Worm (Caenorhabditis elegans): ENCODE measurements around the gene ntl-3.

The ntl-3 gene

ce11 chrIII:11836054-11836453 is 10.2 kb downstream of the ntl-3 start (continued):
- TF ChIP-seq dsc-1 (tag; optimal IDR thresholded peaks at IDR 0.05) = peak; percentile 31
- no peak for TF ChIP-seq lin-13 (GFP tag; optimal IDR thresholded peaks at IDR 0.05)
- TF ChIP-seq lin-35 (GFP tag; optimal IDR thresholded peaks at IDR 0.05) = no peak
- TF ChIP-seq ceh-88 (GFP tag; IDR thresholded peaks at IDR 0.05) = no peak
- TF ChIP-seq aha-1 (tag; optimal IDR thresholded peaks at IDR 0.05) = no peak
- no peak for TF ChIP-seq nhr-84 (tag; optimal IDR thresholded peaks at IDR 0.05)
- peak in 1 of 2 experiments; percentile 40 for TF ChIP-seq lsy-2 (tag; optimal IDR thresholded peaks at IDR 0.05)
- no peak for TF ChIP-seq ceh-63 (GFP tag; optimal IDR thresholded peaks at IDR 0.05)
- peak; percentile 55 for TF ChIP-seq nhr-71 (tag; optimal IDR thresholded peaks at IDR 0.05)
- no peak for TF ChIP-seq rnt-1 (tag; optimal IDR thresholded peaks at IDR 0.05)
- TF ChIP-seq unc-86 (tag; optimal IDR thresholded peaks at IDR 0.05) = no peak
- no peak for TF ChIP-seq mab-9 (GFP tag; IDR thresholded peaks at IDR 0.05)
- TF ChIP-seq nhr-47 (tag; optimal IDR thresholded peaks at IDR 0.05) = peak; percentile 17
- TF ChIP-seq lin-39 (tag; optimal IDR thresholded peaks at IDR 0.05) = no peak

DNA sequence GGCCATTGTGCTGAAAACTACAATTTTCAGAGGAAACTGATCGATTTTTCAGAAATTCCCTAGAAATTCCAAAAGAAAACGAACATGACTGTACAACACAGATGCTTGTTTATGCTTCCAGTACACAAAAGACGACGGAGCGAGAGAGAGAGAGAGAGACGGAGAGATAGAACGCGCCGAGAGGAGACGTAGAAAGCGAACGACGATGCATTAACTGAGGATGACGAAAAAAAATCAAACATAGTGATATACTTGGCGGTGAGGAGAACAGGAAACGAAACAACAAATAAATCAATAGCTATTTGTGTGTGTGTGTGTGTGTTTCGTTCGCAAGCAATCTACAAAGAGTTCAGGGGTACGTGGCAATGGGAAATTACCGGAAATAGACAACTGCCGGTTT is 11.5 kb downstream of the ntl-3 start:
- TF ChIP-seq lin-14 (GFP tag; optimal IDR thresholded peaks at IDR 0.05) (peak; percentile 53), mep-1 (tag; optimal IDR thresholded peaks at IDR 0.05) (peak; percentile 15), lsy-2 (tag; optimal IDR thresholded peaks at IDR 0.05) (peak in 1 of 2 experiments; percentile 34), nhr-11 (tag; optimal IDR thresholded peaks at IDR 0.05) (no peak), snu-23 (GFP tag; optimal IDR thresholded peaks at IDR 0.05) (no peak), blmp-1 (tag; optimal IDR thresholded peaks at IDR 0.05) (peak; percentile 71), efl-1 (optimal IDR thresholded peaks at IDR 0.05) (peak in 1 of 2 experiments; percentile 30), efl-1 (GFP tag; optimal IDR thresholded peaks at IDR 0.05 in 1 of 2) (no peak)

ce11 chrIII:11834168-11834567 is 12.1 kb downstream of the ntl-3 start:
- TF ChIP-seq lin-14 (GFP tag; optimal IDR thresholded peaks at IDR 0.05) (peak; percentile 27), nhr-19 (GFP tag; conservative IDR thresholded peaks at IDR 0.05) (peak; percentile 38; the same call in 1 of the 2 replicates), jun-1 (tag; optimal IDR thresholded peaks at IDR 0.05) (no peak), unc-30 (tag; optimal IDR thresholded peaks at IDR 0.05) (no peak), rnt-1 (tag; optimal IDR thresholded peaks at IDR 0.05) (peak; percentile 35), swsn-7 (tag; optimal IDR thresholded peaks at IDR 0.05) (no peak), mdl-1 (tag; optimal IDR thresholded peaks at IDR 0.05) (peak in 1 of 2 experiments; percentile 16), nhr-71 (tag; optimal IDR thresholded peaks at IDR 0.05) (peak; percentile 15)

- TF ChIP-seq nhr-84 (tag; optimal IDR thresholded peaks at IDR 0.05) (no peak), efl-1 (optimal IDR thresholded peaks at IDR 0.05) (no peak), efl-1 (GFP tag; optimal IDR thresholded peaks at IDR 0.05 in 1 of 2) (peak in 1 of 2 experiments; percentile 31)
These were observed 12.8 kb downstream of the ntl-3 start for ce11 chrIII:11833449-11833848.

DNA sequence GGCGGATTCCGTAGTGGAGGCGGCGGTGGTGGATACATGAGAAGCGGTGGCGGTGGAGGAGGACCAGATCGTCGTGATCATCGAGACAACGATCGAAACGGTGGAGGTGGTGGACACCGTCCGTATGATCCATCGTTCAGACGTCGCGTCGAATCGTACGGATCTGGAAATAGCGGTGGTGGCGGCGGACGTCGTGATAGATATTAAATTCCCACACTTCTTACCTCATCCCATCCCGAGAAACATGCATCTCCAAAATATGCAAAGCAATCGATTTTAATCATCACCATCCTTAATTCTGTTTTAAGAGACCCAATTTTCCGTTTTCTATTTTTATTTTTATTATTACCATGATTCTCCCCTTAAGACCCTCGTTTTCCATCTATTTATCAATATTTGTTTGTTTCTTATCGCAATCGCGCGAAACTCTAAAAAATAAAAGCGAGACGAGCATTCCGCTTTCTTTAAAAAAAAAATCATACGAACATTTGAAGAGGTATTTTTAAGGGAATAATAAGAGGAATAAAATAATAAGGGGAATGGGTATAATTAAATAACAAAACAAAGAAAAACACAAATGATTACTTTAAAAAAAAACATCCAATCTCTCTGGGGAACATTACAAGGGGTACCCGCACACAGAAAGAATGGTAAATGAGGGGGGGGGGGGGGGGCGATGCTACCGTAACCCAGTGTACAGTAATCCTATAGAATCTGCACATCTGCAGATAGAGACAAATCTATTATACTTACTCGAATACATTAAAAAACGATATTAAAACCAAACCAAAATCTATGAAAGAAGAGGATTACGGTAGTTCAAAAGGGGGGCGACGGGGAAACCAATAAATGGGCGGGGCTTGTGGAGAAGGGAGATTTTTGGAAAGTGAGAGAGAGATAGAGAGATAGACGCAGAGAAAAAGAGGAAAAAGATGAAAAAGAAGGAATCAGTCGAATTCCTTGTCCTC is 15.5 kb downstream of the ntl-3 start:
- 0 out of 2 replicates have a peak, but pooled peaks have one; percentile 9 for TF ChIP-seq unc-98 (GFP tag; IDR thresholded peaks at IDR 0.05)
- TF ChIP-seq nhr-47 (tag; optimal IDR thresholded peaks at IDR 0.05) = no peak
- TF ChIP-seq aly-2 (tag; optimal IDR thresholded peaks at IDR 0.05) = no peak
- TF ChIP-seq mab-9 (GFP tag; IDR thresholded peaks at IDR 0.05) = peak; percentile 34; the same call in 1 of the 2 replicates
- peak in 1 of 2 experiments; percentile 6 for TF ChIP-seq lsy-2 (tag; optimal IDR thresholded peaks at IDR 0.05)
- no peak for TF ChIP-seq lin-39 (tag; optimal IDR thresholded peaks at IDR 0.05)
- no peak for TF ChIP-seq swsn-7 (tag; optimal IDR thresholded peaks at IDR 0.05)
- TF ChIP-seq efl-1 (optimal IDR thresholded peaks at IDR 0.05) = no peak
- peak in 1 of 2 experiments; percentile 38 for TF ChIP-seq efl-1 (GFP tag; optimal IDR thresholded peaks at IDR 0.05 in 1 of 2)

ce11 chrIII:11829585-11830195 is 16.6 kb downstream of the ntl-3 start:
- TF ChIP-seq nhr-85 (tag) (peak; percentile 14), skn-1 (tag; optimal IDR thresholded peaks at IDR 0.05) (no peak), lin-39 (tag; optimal IDR thresholded peaks at IDR 0.05) (no peak), ceh-63 (GFP tag; optimal IDR thresholded peaks at IDR 0.05) (no peak), lir-3 (tag; optimal IDR thresholded peaks at IDR 0.05; ENCODE audit: poor library complexity) (no peak), nhr-77 (tag; optimal IDR thresholded peaks at IDR 0.05) (no peak), efl-1 (optimal IDR thresholded peaks at IDR 0.05) (no peak), efl-1 (GFP tag; optimal IDR thresholded peaks at IDR 0.05 in 1 of 2) (peak in 1 of 2 experiments; percentile 27)

Data from whole organism, L1 larva.